Worm (Caenorhabditis elegans): ENCODE data around the gene frm-2.

frm-2 gene

DNA sequence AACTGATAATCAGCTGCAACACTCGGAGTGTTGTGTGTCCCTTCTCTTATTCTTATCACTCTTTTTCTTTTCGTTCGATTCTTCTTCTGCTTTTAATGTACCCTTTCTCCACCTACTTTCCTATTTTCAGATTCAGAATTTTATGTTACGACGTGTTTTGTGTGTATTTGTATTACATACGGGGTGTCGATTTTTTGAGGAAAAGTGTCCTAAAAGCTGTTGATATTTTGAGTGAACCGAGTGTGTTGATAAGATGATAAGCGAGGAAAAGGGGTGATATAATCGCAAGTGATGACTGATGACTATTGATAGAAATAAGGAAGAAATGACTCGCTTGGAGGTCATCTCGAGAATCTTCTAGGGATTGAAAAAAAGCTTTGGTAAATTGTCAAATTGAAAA, 519 bp downstream of the frm-2 start:
- TF ChIP-seq ZK546.5 (tag; optimal IDR thresholded peaks at IDR 0.05) (no peak), unc-39 (tag; optimal IDR thresholded peaks at IDR 0.05) (no peak), nhr-11 (tag; optimal IDR thresholded peaks at IDR 0.05) (no peak), elt-3 (tag; optimal IDR thresholded peaks at IDR 0.05) (no peak), nhr-23 (tag; optimal IDR thresholded peaks at IDR 0.05) (no peak), ceh-28 (tag; optimal IDR thresholded peaks at IDR 0.05) (no peak), mml-1 (tag; optimal IDR thresholded peaks at IDR 0.05) (no peak), jun-1 (tag; optimal IDR thresholded peaks at IDR 0.05) (peak; percentile 50), ama-1 (optimal IDR thresholded peaks at IDR 0.05) (no peak), ztf-4 (tag; optimal IDR thresholded peaks at IDR 0.05) (no peak), zag-1 (tag; optimal IDR thresholded peaks at IDR 0.05) (no peak), egl-5 (tag; optimal IDR thresholded peaks at IDR 0.05) (no peak), elt-1 (tag; optimal IDR thresholded peaks at IDR 0.05) (no peak), aly-2 (tag; optimal IDR thresholded peaks at IDR 0.05) (no peak), lin-15B (tag; optimal IDR thresholded peaks at IDR 0.05) (no peak), daf-12 (tag; optimal IDR thresholded peaks at IDR 0.05) (no peak), lin-39 (tag; optimal IDR thresholded peaks at IDR 0.05) (no peak), tbx-2 (tag; optimal IDR thresholded peaks at IDR 0.05) (no peak), egl-27 (tag; optimal IDR thresholded peaks at IDR 0.05) (no peak), R02D3.7 (tag; optimal IDR thresholded peaks at IDR 0.05) (no peak), pha-4 (tag; optimal IDR thresholded peaks at IDR 0.05) (peak; percentile 1), unc-62 (GFP tag; optimal IDR thresholded peaks at IDR 0.05) (no peak), elt-2 (tag; optimal IDR thresholded peaks at IDR 0.05) (peak; percentile 88), fkh-2 (tag; optimal IDR thresholded peaks at IDR 0.05) (no peak), skn-1 (tag; optimal IDR thresholded peaks at IDR 0.05) (peak; percentile 83), eor-1 (tag; optimal IDR thresholded peaks at IDR 0.05) (no peak), hmg-11 (tag; optimal IDR thresholded peaks at IDR 0.05) (no peak), nhr-25 (tag; optimal IDR thresholded peaks at IDR 0.05) (no peak), sea-2 (GFP tag; optimal IDR thresholded peaks at IDR 0.05) (no peak), nhr-76 (tag; optimal IDR thresholded peaks at IDR 0.05) (no peak), ceh-16 (tag; optimal IDR thresholded peaks at IDR 0.05) (no peak), pqm-1 (tag; optimal IDR thresholded peaks at IDR 0.05) (peak; percentile 85), fos-1 (tag; optimal IDR thresholded peaks at IDR 0.05) (no peak), ceh-82 (tag; optimal IDR thresholded peaks at IDR 0.05) (no peak), nhr-43 (tag; optimal IDR thresholded peaks at IDR 0.05; ENCODE audit: poor library complexity, severe bottlenecking) (no peak), snpc-4 (tag; optimal IDR thresholded peaks at IDR 0.05) (no peak), ztf-11 (tag; optimal IDR thresholded peaks at IDR 0.05) (no peak), nhr-28 (tag; optimal IDR thresholded peaks at IDR 0.05) (no peak), lsy-12 (tag; optimal IDR thresholded peaks at IDR 0.05) (no peak)

DNA sequence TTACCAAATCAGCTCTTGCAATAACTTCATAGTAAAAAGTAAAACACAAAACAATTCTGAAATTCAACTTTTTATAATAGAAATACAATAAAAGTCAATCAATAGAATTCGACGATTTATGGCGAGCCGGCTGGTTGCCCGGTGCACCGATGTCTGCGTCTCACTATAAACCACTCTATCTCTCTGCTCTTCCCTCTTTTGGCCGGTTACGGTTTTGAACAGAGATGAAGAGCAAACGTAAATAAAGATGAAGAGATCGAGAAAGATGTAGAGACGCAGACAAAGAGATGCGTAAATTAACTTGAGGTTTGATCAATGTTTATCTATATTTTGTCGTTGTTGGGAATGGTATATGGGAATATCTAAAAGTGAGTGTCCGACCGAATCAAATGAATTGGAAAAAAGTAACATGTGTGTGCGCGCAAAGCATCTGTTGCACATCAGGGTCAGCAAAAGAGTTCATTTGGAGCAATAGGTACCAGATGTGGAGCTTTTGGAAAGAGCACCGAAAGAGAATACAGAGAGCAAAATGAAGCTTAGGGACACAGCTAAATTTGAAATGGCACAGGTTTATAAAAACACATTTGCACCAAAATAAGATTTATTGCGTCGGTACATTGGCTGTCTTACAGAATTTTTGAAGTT, 1.5 kb downstream of the frm-2 start:
- TF ChIP-seq pha-4 (tag; optimal IDR thresholded peaks at IDR 0.05) = peak; percentile 93
- no peak for TF ChIP-seq zag-1 (tag; optimal IDR thresholded peaks at IDR 0.05)
- TF ChIP-seq fkh-10 (GFP tag; optimal IDR thresholded peaks at IDR 0.05) = no peak
- peak; percentile 30 for TF ChIP-seq elt-2 (tag; optimal IDR thresholded peaks at IDR 0.05)

DNA sequence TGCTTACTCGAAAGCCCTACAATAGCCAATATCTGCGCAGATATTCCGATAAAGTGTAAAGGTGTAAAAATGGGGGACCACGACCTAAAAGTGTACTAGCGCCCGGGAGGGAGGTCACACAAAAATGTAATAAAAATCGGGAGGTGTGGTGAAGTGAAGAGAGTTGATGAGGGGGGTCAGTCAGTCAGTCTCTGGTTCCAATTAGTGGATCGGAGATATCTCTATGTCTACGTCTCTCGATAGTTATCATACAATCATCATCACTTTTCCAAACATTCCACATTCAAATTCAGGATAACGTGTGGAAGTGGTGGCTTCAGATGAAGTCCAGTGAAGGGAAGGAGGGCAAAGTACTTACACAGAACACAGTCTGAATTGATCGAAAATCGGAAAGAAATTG, 5.9 kb downstream of the frm-2 start:
- no peak for TF ChIP-seq unc-62 (GFP tag; optimal IDR thresholded peaks at IDR 0.05)
- TF ChIP-seq nhr-67 (tag; optimal IDR thresholded peaks at IDR 0.05) = no peak
- TF ChIP-seq ama-1 (optimal IDR thresholded peaks at IDR 0.05) = no peak
- no peak for TF ChIP-seq lsy-12 (tag; optimal IDR thresholded peaks at IDR 0.05)
- TF ChIP-seq R02D3.7 (tag; optimal IDR thresholded peaks at IDR 0.05) = no peak
- no peak for TF ChIP-seq ceh-16 (tag; optimal IDR thresholded peaks at IDR 0.05)
- TF ChIP-seq elt-1 (tag; optimal IDR thresholded peaks at IDR 0.05) = no peak
- TF ChIP-seq aly-2 (tag; optimal IDR thresholded peaks at IDR 0.05) = no peak
- TF ChIP-seq mdl-1 (tag; optimal IDR thresholded peaks at IDR 0.05) = no peak
- no peak for TF ChIP-seq tbx-2 (tag; optimal IDR thresholded peaks at IDR 0.05)
- TF ChIP-seq elt-2 (tag; optimal IDR thresholded peaks at IDR 0.05) = no peak
- TF ChIP-seq snpc-4 (tag; optimal IDR thresholded peaks at IDR 0.05) = no peak
